Worm (Caenorhabditis elegans): Measurements from ENCODE around the gene C06H2.7.

C06H2.7 gene

ce11 chrV:11141179-11141578 is 3.4 kb downstream of the C06H2.7 start, which contains the start of gene folt-1:
Gene folt-1, plus strand, starts transcription at chrV:11141479.
- TF ChIP-seq crh-2 (tag; optimal IDR thresholded peaks at IDR 0.05) = no peak
- TF ChIP-seq ceh-16 (tag; optimal IDR thresholded peaks at IDR 0.05) = no peak
- no peak for TF ChIP-seq ceh-82 (tag; optimal IDR thresholded peaks at IDR 0.05)
- no peak for TF ChIP-seq sma-9 (GFP tag; optimal IDR thresholded peaks at IDR 0.05)
- TF ChIP-seq sma-9 (tag; optimal IDR thresholded peaks at IDR 0.05) = no peak
- no peak for TF ChIP-seq mdl-1 (tag; optimal IDR thresholded peaks at IDR 0.05)
- TF ChIP-seq nhr-6 (tag; optimal IDR thresholded peaks at IDR 0.05) = no peak
- TF ChIP-seq unc-39 (tag; optimal IDR thresholded peaks at IDR 0.05) = no peak
- TF ChIP-seq aly-2 (tag; optimal IDR thresholded peaks at IDR 0.05) = no peak
- TF ChIP-seq elt-3 (tag; optimal IDR thresholded peaks at IDR 0.05) = no peak
- no peak for TF ChIP-seq lsy-2 (tag; optimal IDR thresholded peaks at IDR 0.05)
- TF ChIP-seq R02D3.7 (tag; optimal IDR thresholded peaks at IDR 0.05) = no peak
- TF ChIP-seq Y55F3AM.14 (GFP tag; optimal IDR thresholded peaks at IDR 0.05) = no peak
- TF ChIP-seq peb-1 (tag; optimal IDR thresholded peaks at IDR 0.05) = no peak
- TF ChIP-seq mbf-1 (tag; optimal IDR thresholded peaks at IDR 0.05) = no peak
- TF ChIP-seq dmd-4 (tag; optimal IDR thresholded peaks at IDR 0.05) = no peak
- no peak for TF ChIP-seq zag-1 (tag; optimal IDR thresholded peaks at IDR 0.05)

ce11 chrV:11140326-11140725 is 4.3 kb downstream of the C06H2.7 start:
- TF ChIP-seq nhr-25 (tag; optimal IDR thresholded peaks at IDR 0.05) (no peak), lsy-2 (tag; optimal IDR thresholded peaks at IDR 0.05) (peak in 1 of 2 experiments; percentile 27), fos-1 (tag; optimal IDR thresholded peaks at IDR 0.05) (peak; percentile 37), peb-1 (tag; optimal IDR thresholded peaks at IDR 0.05) (no peak), dmd-4 (tag; optimal IDR thresholded peaks at IDR 0.05) (no peak), Y55F3AM.14 (GFP tag; optimal IDR thresholded peaks at IDR 0.05) (no peak), sem-4 (tag; optimal IDR thresholded peaks at IDR 0.05) (no peak), nhr-6 (tag; optimal IDR thresholded peaks at IDR 0.05) (no peak), nhr-21 (tag; optimal IDR thresholded peaks at IDR 0.05) (no peak), unc-55 (GFP tag; optimal IDR thresholded peaks at IDR 0.05) (peak; percentile 38), nhr-129 (tag; optimal IDR thresholded peaks at IDR 0.05) (peak; percentile 65), sma-9 (GFP tag; optimal IDR thresholded peaks at IDR 0.05) (peak; percentile 66), sma-9 (tag; optimal IDR thresholded peaks at IDR 0.05) (no peak), C34F6.9 (tag; optimal IDR thresholded peaks at IDR 0.05) (peak; percentile 4), F13H6.1 (tag; optimal IDR thresholded peaks at IDR 0.05) (peak; percentile 53), sma-3 (GFP tag; optimal IDR thresholded peaks at IDR 0.05) (no peak)

ce11 chrV:11134296-11134695 is 10.3 kb downstream of the C06H2.7 start, which contains the start of gene glb-3:
Gene glb-3, plus strand, starts transcription at chrV:11134596.
- TF ChIP-seq nhr-6 (tag; optimal IDR thresholded peaks at IDR 0.05) = no peak
- TF ChIP-seq mdl-1 (tag; optimal IDR thresholded peaks at IDR 0.05) = no peak
- TF ChIP-seq aly-2 (tag; optimal IDR thresholded peaks at IDR 0.05) = no peak
- TF ChIP-seq ceh-82 (tag; optimal IDR thresholded peaks at IDR 0.05) = no peak

- TF ChIP-seq ztf-1 (GFP tag; conservative IDR thresholded peaks at IDR 0.05) (no peak), peb-1 (tag; optimal IDR thresholded peaks at IDR 0.05) (no peak), unc-55 (GFP tag; optimal IDR thresholded peaks at IDR 0.05) (no peak), ztf-11 (tag; optimal IDR thresholded peaks at IDR 0.05) (no peak), elt-1 (tag; optimal IDR thresholded peaks at IDR 0.05) (no peak), crh-2 (tag; optimal IDR thresholded peaks at IDR 0.05) (no peak), mbf-1 (tag; optimal IDR thresholded peaks at IDR 0.05) (no peak), nhr-23 (tag; optimal IDR thresholded peaks at IDR 0.05) (no peak), mdl-1 (tag; optimal IDR thresholded peaks at IDR 0.05) (no peak), gmeb-1 (tag; optimal IDR thresholded peaks at IDR 0.05) (no peak), lin-13 (GFP tag; optimal IDR thresholded peaks at IDR 0.05) (no peak)
Observed at ce11 chrV:11133516-11133915, 11.1 kb downstream of the C06H2.7 start.

- TF ChIP-seq nhr-237 (tag; optimal IDR thresholded peaks at IDR 0.05) (no peak), mdl-1 (tag; optimal IDR thresholded peaks at IDR 0.05) (no peak), skn-1 (tag; optimal IDR thresholded peaks at IDR 0.05) (no peak), mbf-1 (tag; optimal IDR thresholded peaks at IDR 0.05) (no peak)
Observed at ce11 chrV:11131801-11132200, 12.8 kb downstream of the C06H2.7 start.

ce11 chrV:11127197-11127596 is 17.4 kb downstream of the C06H2.7 start, which contains the start of gene jmjd-5:
Gene jmjd-5, plus strand, starts transcription at chrV:11127497.
- TF ChIP-seq sma-9 (GFP tag; optimal IDR thresholded peaks at IDR 0.05) (no peak), sma-9 (tag; optimal IDR thresholded peaks at IDR 0.05) (no peak)

All from whole organism, L2 larva.